Fruit fly (Drosophila melanogaster): ENCODE measurements around the gene PH4alphaMP.

- TF ChIP-seq dsx (GFP tag; optimal IDR thresholded peaks at IDR 0.05; ENCODE audit: poor library complexity, severe bottlenecking) (no peak), cyc (GFP tag; optimal IDR thresholded peaks at IDR 0.05) (no peak), Hr39 (GFP tag; optimal IDR thresholded peaks at IDR 0.05) (no peak), CG6276 (GFP tag; optimal IDR thresholded peaks at IDR 0.05) (no peak), svp (GFP tag) (no peak)
Observed at dm6 chr3R:30488663-30489062, 7.3 kb downstream of the PH4alphaMP start, which contains the start of gene Jon99Fi.
